Worm (Caenorhabditis elegans): ENCODE measurements around the gene Y53F4B.51.

ce11 chrII:14964877-14965276 lies 49.4 kb downstream of the Y53F4B.51 start:
- TF ChIP-seq tab-1 (GFP tag; IDR thresholded peaks at IDR 0.05) (no peak), ztf-23 (GFP tag; IDR thresholded peaks at IDR 0.05) (no peak), cog-1 (tag; optimal IDR thresholded peaks at IDR 0.05) (no peak), T22C8.4 (GFP tag; IDR thresholded peaks at IDR 0.05) (no peak)
